Worm (Caenorhabditis elegans): ENCODE measurements around the gene ndua-12.

ce11 chrIV:2734675-2735074, 15.0 kb upstream of the ndua-12 start:
- no peak for TF ChIP-seq zip-8 (tag; optimal IDR thresholded peaks at IDR 0.05)
- TF ChIP-seq tbx-8 (GFP tag; optimal IDR thresholded peaks at IDR 0.05) = no peak
- TF ChIP-seq nhr-76 (tag; optimal IDR thresholded peaks at IDR 0.05) = no peak
- no peak for TF ChIP-seq elt-1 (tag; optimal IDR thresholded peaks at IDR 0.05; ENCODE audit: borderline replicate concordance, insufficient read depth)
- no peak for TF ChIP-seq elt-3 (tag; optimal IDR thresholded peaks at IDR 0.05)
- TF ChIP-seq unc-62 (GFP tag; optimal IDR thresholded peaks at IDR 0.05) = no peak
- no peak for TF ChIP-seq ces-1 (GFP tag; optimal IDR thresholded peaks at IDR 0.05)
- TF ChIP-seq nhr-12 (tag; optimal IDR thresholded peaks at IDR 0.05) = no peak
- TF ChIP-seq ceh-83 (GFP tag; optimal IDR thresholded peaks at IDR 0.05) = no peak
- TF ChIP-seq nhr-28 (tag; optimal IDR thresholded peaks at IDR 0.05) = no peak
- no peak for TF ChIP-seq ceh-43 (GFP tag; optimal IDR thresholded peaks at IDR 0.05)
- no peak for TF ChIP-seq drap-1 (GFP tag; optimal IDR thresholded peaks at IDR 0.05)
- TF ChIP-seq nhr-2 (tag; optimal IDR thresholded peaks at IDR 0.05) = no peak

Measured in whole organism, mixed stage, embryonic.